Worm (Caenorhabditis elegans) whole organism, late embryonic: ENCODE results near the gene ssp-36.

Experiments used
- C38D4.7 ChIP-seq: fragments of 200-800 bp; sonication (Bioruptor generic); optimal IDR thresholded peaks from 2 replicates; lab custom pipeline; 2018; ENCODE audit warnings: mild to moderate bottlenecking, missing genetic modification characterization, moderate library complexity, missing compliant biosample characterization
- F13H6.1 ChIP-seq: sonication (generic microtip); optimal IDR thresholded peaks from 2 replicates; lab custom pipeline; 2016; ENCODE audit warnings: missing genetic modification characterization, missing compliant biosample characterization
- K02D7.2 ChIP-seq: sonication (generic microtip); optimal IDR thresholded peaks from 2 replicates; lab custom pipeline; 2017; ENCODE audit warnings: mild to moderate bottlenecking, missing genetic modification characterization, missing compliant biosample characterization
- ahr-1 ChIP-seq: sonication (generic microtip); optimal IDR thresholded peaks from 2 replicates; lab custom pipeline; 2016; ENCODE audit warnings: missing genetic modification characterization, missing compliant biosample characterization
- ceh-14 ChIP-seq: sonication (generic microtip); optimal IDR thresholded peaks from 2 replicates; lab custom pipeline; 2016; ENCODE audit warnings: missing genotype, missing genetic modification characterization, missing compliant biosample characterization
- ceh-19 ChIP-seq: fragments of 200-800 bp; sonication (Bioruptor generic); optimal IDR thresholded peaks from 2 replicates; lab custom pipeline; 2018; ENCODE audit warnings: mild to moderate bottlenecking, missing genetic modification characterization, missing compliant biosample characterization
- ceh-2 ChIP-seq: sonication (generic microtip); optimal IDR thresholded peaks from 2 replicates; lab custom pipeline; 2016; ENCODE audit warnings: missing genotype, missing genetic modification characterization, missing compliant biosample characterization
- ceh-22 ChIP-seq: sonication (generic microtip); optimal IDR thresholded peaks from 2 replicates; lab custom pipeline; 2017; ENCODE audit warnings: missing biosample characterization, missing genetic modification characterization
- ceh-24 ChIP-seq: sonication (generic microtip); optimal IDR thresholded peaks from 2 replicates; lab custom pipeline; 2016; ENCODE audit warnings: mild to moderate bottlenecking, missing genetic modification characterization, missing compliant biosample characterization
- ceh-31 ChIP-seq: sonication (generic microtip); optimal IDR thresholded peaks from 2 replicates; lab custom pipeline; 2016; ENCODE audit warnings: missing genetic modification characterization, missing compliant biosample characterization
- ceh-45 ChIP-seq: fragments of 200-800 bp; sonication (Bioruptor generic); IDR thresholded peaks from 2 replicates; pipeline ENCODE4 v1.3.6; 2022; ENCODE audit warnings: missing genetic modification reagents, missing genetic modification characterization, missing compliant biosample characterization
- ceh-48 ChIP-seq: sonication (generic microtip); optimal IDR thresholded peaks from 2 replicates; lab custom pipeline; 2016; ENCODE audit warnings: missing genetic modification characterization, inconsistent platforms, missing compliant biosample characterization
- ceh-6 ChIP-seq: fragments of 200-800 bp; sonication (Bioruptor generic); optimal IDR thresholded peaks from 2 replicates; lab custom pipeline; 2018; ENCODE audit warnings: mild to moderate bottlenecking, missing genetic modification characterization, missing compliant biosample characterization
- ceh-9 ChIP-seq: sonication (generic microtip); optimal IDR thresholded peaks from 2 replicates; lab custom pipeline; 2016; ENCODE audit warnings: mild to moderate bottlenecking, missing genetic modification characterization, inconsistent platforms, missing compliant biosample characterization
- che-1 ChIP-seq: sonication (generic microtip); optimal IDR thresholded peaks from 2 replicates; lab custom pipeline; 2016; ENCODE audit warnings: mild to moderate bottlenecking, missing genetic modification characterization, missing compliant biosample characterization
- dmd-4 ChIP-seq: sonication (generic microtip); optimal IDR thresholded peaks from 2 replicates; lab custom pipeline; 2016; ENCODE audit warnings: borderline replicate concordance, missing genetic modification characterization, missing compliant biosample characterization
- dve-1 ChIP-seq: sonication (generic microtip); optimal IDR thresholded peaks from 2 replicates; lab custom pipeline; 2017; ENCODE audit warnings: antibody characterized with exemption, mild to moderate bottlenecking, missing genetic modification characterization, missing compliant biosample characterization
- elt-2 ChIP-seq: sonication (generic microtip); optimal IDR thresholded peaks from 2 replicates; lab custom pipeline; 2016; ENCODE audit warnings: missing genetic modification reagents, missing genetic modification characterization, missing compliant biosample characterization
- elt-4 ChIP-seq: sonication (generic microtip); optimal IDR thresholded peaks from 2 replicates; lab custom pipeline; 2016; ENCODE audit warnings: missing genetic modification characterization, missing compliant biosample characterization
- eyg-1 ChIP-seq: sonication (generic microtip); optimal IDR thresholded peaks from 2 replicates; lab custom pipeline; 2016; ENCODE audit warnings: missing genotype, missing genetic modification characterization, missing compliant biosample characterization
- fax-1 ChIP-seq: sonication (generic microtip); optimal IDR thresholded peaks from 2 replicates; lab custom pipeline; 2016; ENCODE audit warnings: missing genotype, missing genetic modification characterization, missing compliant biosample characterization
- fkh-10 ChIP-seq: fragments of 150-350 bp; optimal IDR thresholded peaks from 2 replicates; lab custom pipeline; 2014; ENCODE audit warnings: missing biosample characterization, missing genetic modification reagents, missing genetic modification characterization
- fkh-6 ChIP-seq: sonication (generic microtip); optimal IDR thresholded peaks from 2 replicates; lab custom pipeline; 2016; ENCODE audit warnings: missing genetic modification characterization, missing compliant biosample characterization
- gmeb-2 ChIP-seq: sonication (generic microtip); optimal IDR thresholded peaks from 2 replicates; lab custom pipeline; 2016; ENCODE audit warnings: missing genetic modification characterization, inconsistent platforms, missing compliant biosample characterization
- hlh-13 ChIP-seq: fragments of 200-800 bp; sonication (Bioruptor generic); optimal IDR thresholded peaks from 2 replicates; lab custom pipeline; 2018; ENCODE audit warnings: mild to moderate bottlenecking, missing genetic modification characterization, missing compliant biosample characterization
- hlh-30 ChIP-seq: sonication (generic microtip); optimal IDR thresholded peaks from 2 replicates; lab custom pipeline; 2017; ENCODE audit warnings: antibody characterized with exemption, missing genetic modification characterization, missing compliant biosample characterization; ENCODE audit not compliant: insufficient read depth
- hlh-6 ChIP-seq: sonication (generic microtip); optimal IDR thresholded peaks from 2 replicates; lab custom pipeline; 2016; ENCODE audit warnings: missing genotype, missing genetic modification characterization, missing compliant biosample characterization
- hlh-8 ChIP-seq: sonication (generic microtip); optimal IDR thresholded peaks from 2 replicates; lab custom pipeline; 2016; ENCODE audit warnings: missing genotype, missing genetic modification characterization, missing compliant biosample characterization
- lin-11 ChIP-seq: fragments of 200-800 bp; sonication (Bioruptor generic); optimal IDR thresholded peaks from 2 replicates; lab custom pipeline; 2018; ENCODE audit warnings: mild to moderate bottlenecking, missing genetic modification characterization, missing compliant biosample characterization
- madf-2 ChIP-seq: sonication (generic microtip); optimal IDR thresholded peaks from 2 replicates; lab custom pipeline; 2017; ENCODE audit warnings: missing genetic modification characterization, missing compliant biosample characterization
- npax-4 ChIP-seq: sonication (generic microtip); optimal IDR thresholded peaks from 2 replicates; lab custom pipeline; 2016; ENCODE audit warnings: missing genetic modification characterization, missing compliant biosample characterization
- odd-2 ChIP-seq: sonication (generic microtip); optimal IDR thresholded peaks from 2 replicates; lab custom pipeline; 2017; ENCODE audit warnings: antibody characterized with exemption, mild to moderate bottlenecking, missing genetic modification characterization, missing compliant biosample characterization
- pag-3 ChIP-seq: sonication (generic microtip); optimal IDR thresholded peaks from 2 replicates; lab custom pipeline; 2016; ENCODE audit warnings: missing compliant biosample characterization, missing genetic modification characterization, borderline replicate concordance
- pax-1 ChIP-seq: fragments of 150-350 bp; optimal IDR thresholded peaks from 2 replicates; lab custom pipeline; 2014; ENCODE audit warnings: missing biosample characterization, missing genetic modification characterization
- pha-2 ChIP-seq: sonication (generic microtip); optimal IDR thresholded peaks from 2 replicates; lab custom pipeline; 2017; ENCODE audit warnings: mild to moderate bottlenecking, missing genetic modification characterization, missing compliant biosample characterization
- pha-4 ChIP-seq: fragments of 150-350 bp; optimal IDR thresholded peaks from 2 replicates; lab custom pipeline; 2018; ENCODE audit warnings: missing biosample characterization, missing genetic modification reagents, missing genetic modification characterization
- pqm-1 ChIP-seq: sonication (generic microtip); optimal IDR thresholded peaks from 2 replicates; lab custom pipeline; 2016; ENCODE audit warnings: missing genetic modification characterization, missing compliant biosample characterization
- pros-1 ChIP-seq: fragments of 150-350 bp; optimal IDR thresholded peaks from 2 replicates; lab custom pipeline; 2014; ENCODE audit warnings: missing biosample characterization, missing genetic modification reagents, missing genetic modification characterization
- ref-2 ChIP-seq: sonication (generic microtip); optimal IDR thresholded peaks from 2 replicates; lab custom pipeline; 2016; ENCODE audit warnings: missing genetic modification characterization, missing compliant biosample characterization
- sox-2 ChIP-seq: fragments of 200-800 bp; sonication (Bioruptor generic); IDR thresholded peaks from 2 replicates; pipeline ENCODE4 v1.3.6; 2022; ENCODE audit warnings: missing genetic modification reagents, missing genetic modification characterization, missing compliant biosample characterization
- sox-4 ChIP-seq: sonication (generic microtip); optimal IDR thresholded peaks from 2 replicates; lab custom pipeline; 2017; ENCODE audit warnings: mild to moderate bottlenecking, missing genetic modification characterization, inconsistent platforms, missing compliant biosample characterization
- syd-9 ChIP-seq: sonication (generic microtip); optimal IDR thresholded peaks from 2 replicates; lab custom pipeline; 2016; ENCODE audit warnings: mild to moderate bottlenecking, missing genetic modification characterization, moderate library complexity, missing compliant biosample characterization
- tbx-2 ChIP-seq: sonication (generic microtip); optimal IDR thresholded peaks from 2 replicates; lab custom pipeline; 2016; ENCODE audit warnings: missing genetic modification characterization, missing compliant biosample characterization
- tbx-7 ChIP-seq: sonication (generic microtip); optimal IDR thresholded peaks from 2 replicates; lab custom pipeline; 2016; ENCODE audit warnings: missing genotype, missing genetic modification characterization, missing compliant biosample characterization
- ttx-3 ChIP-seq: sonication (generic microtip); optimal IDR thresholded peaks from 2 replicates; lab custom pipeline; 2016; ENCODE audit warnings: missing genetic modification reagents, missing genetic modification characterization, missing compliant biosample characterization
- unc-3 ChIP-seq, 2 experiments: fragments of 200-800 bp in 1 of 2; sonication (Bioruptor generic) in 1 of 2; sonication (generic microtip) in 1 of 2; conservative IDR thresholded peaks in 1 of 2; optimal IDR thresholded peaks in 1 of 2; 2 replicates each; pipeline versions ENCODE4 v1.3.6 to Lab custom; 2016 to 2022; ENCODE audit warnings: missing compliant biosample characterization in 2 of 2, missing genetic modification characterization in 2 of 2, missing genetic modification reagents in 1 of 2
- unc-42 ChIP-seq: sonication (generic microtip); optimal IDR thresholded peaks from 2 replicates; lab custom pipeline; 2016; ENCODE audit warnings: missing genotype, missing genetic modification characterization, missing compliant biosample characterization
- zip-5 ChIP-seq: sonication (generic microtip); optimal IDR thresholded peaks from 2 replicates; lab custom pipeline; 2016; ENCODE audit warnings: missing genetic modification characterization, missing compliant biosample characterization

The ssp-36 gene

ce11 chrIV:9724948-9725347, 41.2 kb downstream of the ssp-36 start, which contains the start of the genes nhr-138 and C28D4.18:
Gene nhr-138 (plus strand): TSS chrIV:9725251.
Gene C28D4.18 (plus strand): TSS chrIV:9725280.
- TF ChIP-seq npax-4 (tag; lab: Kevin White, UChicago): no peak
- no peak for TF ChIP-seq hlh-13 (GFP tag; lab: Kevin White, UChicago)
- TF ChIP-seq hlh-30 (tag; lab: Kevin White, UChicago): no peak
- no peak for TF ChIP-seq ceh-48 (tag; lab: Kevin White, UChicago)
- TF ChIP-seq lin-11: no peak

- TF ChIP-seq pha-4 (tag; lab: Kevin White, UChicago) (no peak), hlh-13 (GFP tag; lab: Kevin White, UChicago) (no peak)
- TF ChIP-seq, all 69 proteins: peak for 0
Observed at ce11 chrIV:9723185-9723584, 43.0 kb downstream of the ssp-36 start.

ce11 chrIV:9718396-9718795, 47.8 kb downstream of the ssp-36 start:
- TF ChIP-seq sox-4 (tag; lab: Kevin White, UChicago) (no peak), sox-2 (GFP tag; lab: Robert Waterston, UW) (no peak), ceh-2 (no peak), madf-2 (no peak), pros-1 (no peak), gmeb-2 (tag; lab: Kevin White, UChicago) (no peak), C38D4.7 (no peak), ceh-19 (GFP tag; lab: Kevin White, UChicago) (no peak), ceh-14 (tag; lab: Kevin White, UChicago) (peak; percentile 12), ahr-1 (tag; lab: Kevin White, UChicago) (no peak), che-1 (tag; lab: Kevin White, UChicago) (no peak), ceh-24 (tag; lab: Kevin White, UChicago) (no peak), pqm-1 (no peak), dmd-4 (no peak), fkh-6 (tag; lab: Kevin White, UChicago) (no peak), odd-2 (tag; lab: Kevin White, UChicago) (no peak), hlh-8 (tag; lab: Kevin White, UChicago) (peak; percentile 49), pha-2 (tag; lab: Kevin White, UChicago) (no peak), eyg-1 (tag; lab: Kevin White, UChicago) (no peak), zip-5 (tag; lab: Kevin White, UChicago) (no peak), elt-2 (tag; lab: Kevin White, UChicago) (no peak), tbx-7 (tag; lab: Kevin White, UChicago) (no peak), pag-3 (tag; lab: Kevin White, UChicago) (no peak), npax-4 (tag; lab: Kevin White, UChicago) (no peak), pax-1 (no peak), fax-1 (no peak), ttx-3 (no peak), ceh-45 (GFP tag; lab: Robert Waterston, UW) (no peak), F13H6.1 (peak; percentile 17), K02D7.2 (no peak), ceh-22 (tag; lab: Kevin White, UChicago) (no peak), ceh-48 (tag; lab: Kevin White, UChicago) (no peak), ref-2 (no peak), dve-1 (tag; lab: Kevin White, UChicago) (peak; percentile 69), ceh-6 (GFP tag; lab: Kevin White, UChicago) (no peak), syd-9 (tag; lab: Kevin White, UChicago) (peak; percentile 22), hlh-6 (no peak), ceh-9 (no peak), tbx-2 (peak; percentile 73), hlh-13 (GFP tag; lab: Kevin White, UChicago) (no peak), unc-42 (no peak), fkh-10 (no peak), ceh-31 (tag; lab: Kevin White, UChicago) (peak; percentile 69), unc-3 (GFP tag; conservative IDR thresholded peaks at IDR 0.05; lab: Robert Waterston, UW) (no peak), unc-3 (tag; optimal IDR thresholded peaks at IDR 0.05; lab: Kevin White, UChicago) (no peak), elt-4 (tag; lab: Kevin White, UChicago) (no peak)
